Worm (Caenorhabditis elegans): ENCODE results near the gene ell-1.

The ell-1 gene

ce11 chrIV:4390438-4390894 lies 3.7 kb upstream of the ell-1 start, which contains the start of the genes rpl-7A and set-21 (continued):
- TF ChIP-seq unc-62 (GFP tag; optimal IDR thresholded peaks at IDR 0.05): no peak
- TF ChIP-seq tlf-1 (GFP tag; optimal IDR thresholded peaks at IDR 0.05): peak; percentile 98
- TF ChIP-seq cebp-1 (GFP tag; IDR thresholded peaks at IDR 0.05): peak; percentile 86
- peak; percentile 93 for TF ChIP-seq cebp-1 (tag; optimal IDR thresholded peaks at IDR 0.05)
- TF ChIP-seq atf-7 (tag; optimal IDR thresholded peaks at IDR 0.05): peak; percentile 85
- TF ChIP-seq lsl-1 (GFP tag; optimal IDR thresholded peaks at IDR 0.05): peak; percentile 83
- no peak for TF ChIP-seq nhr-27 (tag; optimal IDR thresholded peaks at IDR 0.05)
- TF ChIP-seq ztf-26 (tag; optimal IDR thresholded peaks at IDR 0.05): peak; percentile 85
- no peak for TF ChIP-seq tbx-9 (tag; optimal IDR thresholded peaks at IDR 0.05; ENCODE audit: borderline replicate concordance)
- peak; percentile 98 for TF ChIP-seq Y95B8A.8 (GFP tag; IDR thresholded peaks at IDR 0.05)
- TF ChIP-seq tbp1 (GFP tag; optimal IDR thresholded peaks at IDR 0.05): peak; percentile 75
- TF ChIP-seq chd-7 (tag; optimal IDR thresholded peaks at IDR 0.05): peak; percentile 72
- no peak for TF ChIP-seq lsy-27 (tag; optimal IDR thresholded peaks at IDR 0.05; ENCODE audit: borderline replicate concordance, insufficient read depth)
- peak; percentile 90 for TF ChIP-seq B0336.3 (GFP tag; IDR thresholded peaks at IDR 0.05)
- TF ChIP-seq T26A5.8 (tag; optimal IDR thresholded peaks at IDR 0.05): no peak
- 0 out of 2 replicates have a peak, but pooled peaks have one; percentile 66 for TF ChIP-seq nfya-2 (GFP tag; IDR thresholded peaks at IDR 0.05)
- TF ChIP-seq nhr-90 (tag; optimal IDR thresholded peaks at IDR 0.05): peak; percentile 36
- TF ChIP-seq xnd-1 (tag; optimal IDR thresholded peaks at IDR 0.05): peak; percentile 67
- no peak for TF ChIP-seq die-1 (tag; optimal IDR thresholded peaks at IDR 0.05)
- peak; percentile 98 for TF ChIP-seq rcor-1 (GFP tag; IDR thresholded peaks at IDR 0.05)
- TF ChIP-seq F55B11.4 (tag; optimal IDR thresholded peaks at IDR 0.05; ENCODE audit: borderline replicate concordance, insufficient read depth): no peak
- TF ChIP-seq bed-1 (GFP tag; IDR thresholded peaks at IDR 0.05): peak; percentile 65; the same call in 1 of the 2 replicates
- peak; percentile 89 for TF ChIP-seq sea-2 (GFP tag; IDR thresholded peaks at IDR 0.05)
- TF ChIP-seq snpc-4 (GFP tag; optimal IDR thresholded peaks at IDR 0.05): peak; percentile 55
- peak; percentile 25 to 82 (median 74) for TF ChIP-seq snpc-4 (tag; optimal IDR thresholded peaks at IDR 0.05)
- peak; percentile 92; the same call in 1 of the 2 replicates for TF ChIP-seq cebp-2 (GFP tag; IDR thresholded peaks at IDR 0.05)
- TF ChIP-seq gei-17 (GFP tag; optimal IDR thresholded peaks at IDR 0.05): peak; percentile 68
- peak; percentile 97 for TF ChIP-seq egl-18 (GFP tag; IDR thresholded peaks at IDR 0.05)
- peak; percentile 82 for TF ChIP-seq unc-130 (GFP tag; optimal IDR thresholded peaks at IDR 0.05)
- TF ChIP-seq lir-1 (GFP tag; conservative IDR thresholded peaks at IDR 0.05): peak; percentile 97
- TF ChIP-seq ets-4 (GFP tag; optimal IDR thresholded peaks at IDR 0.05): peak; percentile 55
- TF ChIP-seq ceh-79 (tag; optimal IDR thresholded peaks at IDR 0.05): no peak
- TF ChIP-seq ceh-100 (GFP tag; IDR thresholded peaks at IDR 0.05): peak; percentile 92
- no peak for TF ChIP-seq pha-4 (tag; optimal IDR thresholded peaks at IDR 0.05)
- no peak for TF ChIP-seq lag-1 (GFP tag; IDR thresholded peaks at IDR 0.05)
- no peak for TF ChIP-seq hlh-12 (tag; optimal IDR thresholded peaks at IDR 0.05)
- TF ChIP-seq akir-1 (GFP tag; optimal IDR thresholded peaks at IDR 0.05): no peak
- peak; percentile 25; the same call in 1 of the 2 replicates for TF ChIP-seq lin-26 (GFP tag; IDR thresholded peaks at IDR 0.05)
- peak; percentile 87 for TF ChIP-seq K12H6.12 (tag; optimal IDR thresholded peaks at IDR 0.05)
- TF ChIP-seq C17E4.6 (GFP tag; IDR thresholded peaks at IDR 0.05): peak; percentile 91
- TF ChIP-seq let-526 (GFP tag; IDR thresholded peaks at IDR 0.05): peak; percentile 90
- peak; percentile 98 for TF ChIP-seq pbrm-1 (GFP tag; IDR thresholded peaks at IDR 0.05)
- peak; percentile 80 for TF ChIP-seq somi-1 (GFP tag; optimal IDR thresholded peaks at IDR 0.05)
